Worm (Caenorhabditis elegans): Measurements from ENCODE around the gene spp-13.

spp-13 gene

ce11 chrX:8440001-8440735 lies 21.8 kb upstream of the spp-13 start:
- TF ChIP-seq med-1 (GFP tag; optimal IDR thresholded peaks at IDR 0.05; ENCODE audit: insufficient read depth) (no peak), T22C8.4 (GFP tag; IDR thresholded peaks at IDR 0.05) (no peak), cog-1 (tag; optimal IDR thresholded peaks at IDR 0.05) (no peak), flt-1 (GFP tag; IDR thresholded peaks at IDR 0.05) (no peak), klf-2 (GFP tag; conservative IDR thresholded peaks at IDR 0.05) (no peak), ztf-23 (GFP tag; IDR thresholded peaks at IDR 0.05) (no peak), ztf-29 (GFP tag; IDR thresholded peaks at IDR 0.05) (no peak), tab-1 (GFP tag; IDR thresholded peaks at IDR 0.05) (no peak), ref-1 (GFP tag; conservative IDR thresholded peaks at IDR 0.05) (no peak)

ce11 chrX:8438756-8439155 lies 20.4 kb upstream of the spp-13 start:
- TF ChIP-seq klf-2 (GFP tag; conservative IDR thresholded peaks at IDR 0.05) (no peak), med-1 (GFP tag; optimal IDR thresholded peaks at IDR 0.05; ENCODE audit: insufficient read depth) (no peak), tab-1 (GFP tag; IDR thresholded peaks at IDR 0.05) (no peak), ref-1 (GFP tag; conservative IDR thresholded peaks at IDR 0.05) (no peak), ztf-29 (GFP tag; IDR thresholded peaks at IDR 0.05) (no peak)

- TF ChIP-seq ztf-29 (GFP tag; IDR thresholded peaks at IDR 0.05) (no peak), ztf-23 (GFP tag; IDR thresholded peaks at IDR 0.05) (no peak), tab-1 (GFP tag; IDR thresholded peaks at IDR 0.05) (no peak), T22C8.4 (GFP tag; IDR thresholded peaks at IDR 0.05) (no peak), flt-1 (GFP tag; IDR thresholded peaks at IDR 0.05) (no peak), med-1 (GFP tag; optimal IDR thresholded peaks at IDR 0.05; ENCODE audit: insufficient read depth) (no peak), ref-1 (GFP tag; conservative IDR thresholded peaks at IDR 0.05) (no peak), klf-2 (GFP tag; conservative IDR thresholded peaks at IDR 0.05) (no peak), cog-1 (tag; optimal IDR thresholded peaks at IDR 0.05) (no peak)
Observed at ce11 chrX:8432361-8432760, 14.0 kb upstream of the spp-13 start, which contains the start of gene kin-9. Gene kin-9, plus strand, starts transcription at chrX:8432661.

- TF ChIP-seq tab-1 (GFP tag; IDR thresholded peaks at IDR 0.05) = no peak
- no peak for TF ChIP-seq T22C8.4 (GFP tag; IDR thresholded peaks at IDR 0.05)
Observed at ce11 chrX:8429503-8429902, 11.2 kb upstream of the spp-13 start.

ce11 chrX:8428319-8428888 lies 10.1 kb upstream of the spp-13 start, which contains the start of gene F08F1.3:
Gene F08F1.3, plus strand, starts transcription at chrX:8428838.
- TF ChIP-seq T22C8.4 (GFP tag; IDR thresholded peaks at IDR 0.05) (no peak), ref-1 (GFP tag; conservative IDR thresholded peaks at IDR 0.05) (no peak), ztf-29 (GFP tag; IDR thresholded peaks at IDR 0.05) (no peak), tab-1 (GFP tag; IDR thresholded peaks at IDR 0.05) (no peak), ztf-23 (GFP tag; IDR thresholded peaks at IDR 0.05) (no peak), flt-1 (GFP tag; IDR thresholded peaks at IDR 0.05) (no peak)

- no peak for TF ChIP-seq flt-1 (GFP tag; IDR thresholded peaks at IDR 0.05)
- no peak for TF ChIP-seq cog-1 (tag; optimal IDR thresholded peaks at IDR 0.05)
- no peak for TF ChIP-seq ztf-29 (GFP tag; IDR thresholded peaks at IDR 0.05)
- no peak for TF ChIP-seq ref-1 (GFP tag; conservative IDR thresholded peaks at IDR 0.05)
- no peak for TF ChIP-seq klf-2 (GFP tag; conservative IDR thresholded peaks at IDR 0.05)
- no peak for TF ChIP-seq tab-1 (GFP tag; IDR thresholded peaks at IDR 0.05)
- TF ChIP-seq T22C8.4 (GFP tag; IDR thresholded peaks at IDR 0.05) = no peak
- no peak for TF ChIP-seq med-1 (GFP tag; optimal IDR thresholded peaks at IDR 0.05; ENCODE audit: insufficient read depth)
- no peak for TF ChIP-seq ztf-23 (GFP tag; IDR thresholded peaks at IDR 0.05)
Observed at ce11 chrX:8426160-8426712, 7.9 kb upstream of the spp-13 start.

- TF ChIP-seq T22C8.4 (GFP tag; IDR thresholded peaks at IDR 0.05) (no peak), med-1 (GFP tag; optimal IDR thresholded peaks at IDR 0.05; ENCODE audit: insufficient read depth) (no peak), flt-1 (GFP tag; IDR thresholded peaks at IDR 0.05) (no peak), ref-1 (GFP tag; conservative IDR thresholded peaks at IDR 0.05) (no peak), klf-2 (GFP tag; conservative IDR thresholded peaks at IDR 0.05) (no peak)
Observed at ce11 chrX:8424286-8424685, 6.0 kb upstream of the spp-13 start.

- TF ChIP-seq ztf-29 (GFP tag; IDR thresholded peaks at IDR 0.05) (no peak), tab-1 (GFP tag; IDR thresholded peaks at IDR 0.05) (no peak), T22C8.4 (GFP tag; IDR thresholded peaks at IDR 0.05) (no peak), flt-1 (GFP tag; IDR thresholded peaks at IDR 0.05) (no peak), ztf-23 (GFP tag; IDR thresholded peaks at IDR 0.05) (no peak), klf-2 (GFP tag; conservative IDR thresholded peaks at IDR 0.05) (no peak), med-1 (GFP tag; optimal IDR thresholded peaks at IDR 0.05; ENCODE audit: insufficient read depth) (no peak)
Observed at ce11 chrX:8423633-8424032, 5.3 kb upstream of the spp-13 start, which contains the start of gene tth-1. Gene tth-1, minus strand, starts transcription at chrX:8423733.

- TF ChIP-seq flt-1 (GFP tag; IDR thresholded peaks at IDR 0.05) (no peak), cog-1 (tag; optimal IDR thresholded peaks at IDR 0.05) (no peak)
Observed at ce11 chrX:8423199-8423598, 4.9 kb upstream of the spp-13 start.

- TF ChIP-seq flt-1 (GFP tag; IDR thresholded peaks at IDR 0.05) (no peak), T22C8.4 (GFP tag; IDR thresholded peaks at IDR 0.05) (no peak), ref-1 (GFP tag; conservative IDR thresholded peaks at IDR 0.05) (no peak), ztf-29 (GFP tag; IDR thresholded peaks at IDR 0.05) (no peak), tab-1 (GFP tag; IDR thresholded peaks at IDR 0.05) (no peak), cog-1 (tag; optimal IDR thresholded peaks at IDR 0.05) (no peak), ztf-23 (GFP tag; IDR thresholded peaks at IDR 0.05) (no peak), med-1 (GFP tag; optimal IDR thresholded peaks at IDR 0.05; ENCODE audit: insufficient read depth) (no peak), klf-2 (GFP tag; conservative IDR thresholded peaks at IDR 0.05) (no peak)
Observed at ce11 chrX:8422020-8422419, 3.7 kb upstream of the spp-13 start, which contains the start of gene tag-123. Gene tag-123, minus strand, starts transcription at chrX:8422055.

Measured in whole organism, midembryonic.